Fruit fly (Drosophila melanogaster): ENCODE results near the gene Uck.

Gene Uck

DNA sequence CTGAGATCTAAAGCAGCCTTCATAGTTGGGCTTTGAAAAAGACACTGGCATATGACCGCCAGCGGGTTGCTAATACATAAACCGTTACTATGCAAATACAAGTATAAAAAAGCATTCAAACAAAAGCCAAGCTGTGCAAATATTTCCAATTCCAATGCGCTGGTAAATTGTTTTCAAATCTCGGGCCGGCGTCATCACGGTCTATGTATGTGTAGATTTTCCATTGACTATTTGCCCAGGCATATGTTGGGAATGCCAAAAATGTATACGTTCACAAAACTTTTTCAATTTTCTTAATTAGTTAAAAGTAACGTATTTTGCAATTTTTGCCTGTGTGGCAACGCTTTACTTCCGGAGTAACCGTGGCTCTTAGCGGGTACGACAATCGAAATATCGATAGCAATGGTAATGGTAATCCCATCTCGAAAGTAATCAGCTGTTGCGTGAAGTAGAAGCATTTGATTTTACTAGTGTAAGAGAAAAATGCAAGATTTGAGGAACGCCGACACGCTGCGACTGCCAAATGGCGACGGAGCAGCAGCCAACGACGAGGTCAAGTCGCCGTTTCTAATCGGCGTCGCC is at the start of gene Uck, which contains the start of gene CG34290:
Gene Uck (plus strand): TSS at position 405 of the 582 bp plus-strand sequence.
Gene CG34290 (minus strand): TSS at position 51 of the 582 bp plus-strand sequence.
- peak; percentile 3 to 29 for TF ChIP-seq CTCF (optimal IDR thresholded peaks at IDR 0.05)
- TF ChIP-seq CG8478 (optimal IDR thresholded peaks at IDR 0.05) = no peak

- peak; percentile 37 to 45 for TF ChIP-seq CTCF (optimal IDR thresholded peaks at IDR 0.05)
- TF ChIP-seq CG8478 (optimal IDR thresholded peaks at IDR 0.05) = no peak
These were observed 37.5 kb upstream of the Uck start, which contains the start of gene beta-PheRS for dm6 chr3R:24252494-24252893. Gene beta-PheRS (minus strand): TSS chr3R:24252679.

DNA sequence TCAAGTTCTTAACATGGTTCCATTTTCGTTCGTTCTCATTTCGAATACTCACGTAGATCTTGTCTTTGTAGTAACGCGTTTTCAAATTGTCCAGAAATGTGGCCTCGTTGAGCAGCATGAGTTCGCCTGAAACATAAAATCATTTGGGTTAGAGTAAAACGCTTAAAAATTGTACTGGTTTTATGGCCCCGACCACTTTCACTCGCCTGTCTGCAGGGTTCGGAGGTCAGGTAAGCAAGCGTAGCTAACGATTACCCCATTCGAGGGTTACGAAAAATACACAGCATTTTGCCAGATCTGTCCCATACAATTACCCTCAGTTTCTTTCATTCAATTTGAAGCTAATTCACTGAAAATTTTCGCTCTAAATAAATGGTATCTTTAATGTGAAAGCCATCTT is 31.6 kb upstream of the Uck start:
- TF ChIP-seq CG8478 (optimal IDR thresholded peaks at IDR 0.05) (no peak), CTCF (optimal IDR thresholded peaks at IDR 0.05) (no peak)

- TF ChIP-seq CG8478 (optimal IDR thresholded peaks at IDR 0.05) (no peak), CTCF (optimal IDR thresholded peaks at IDR 0.05) (no peak)
These were observed 30.5 kb upstream of the Uck start for dm6 chr3R:24259278-24260040.

DNA sequence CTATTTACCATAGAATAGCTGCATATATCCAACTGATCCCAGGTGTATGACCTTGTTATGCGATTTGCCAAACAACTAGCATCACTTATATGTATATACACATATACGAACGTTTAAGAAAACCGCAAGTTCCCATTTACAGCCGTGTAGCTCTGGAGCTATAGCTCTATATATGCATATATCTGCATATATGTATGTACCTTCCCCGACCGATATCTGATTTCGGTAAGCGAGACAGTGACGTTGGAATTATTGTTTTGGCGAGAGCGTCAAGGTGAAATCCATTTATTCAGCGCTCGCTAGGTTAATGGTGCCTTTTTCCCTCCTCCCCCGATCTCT is 30.0 kb upstream of the Uck start:
- TF ChIP-seq CTCF (optimal IDR thresholded peaks at IDR 0.05) (no peak), CG8478 (optimal IDR thresholded peaks at IDR 0.05) (no peak)

DNA sequence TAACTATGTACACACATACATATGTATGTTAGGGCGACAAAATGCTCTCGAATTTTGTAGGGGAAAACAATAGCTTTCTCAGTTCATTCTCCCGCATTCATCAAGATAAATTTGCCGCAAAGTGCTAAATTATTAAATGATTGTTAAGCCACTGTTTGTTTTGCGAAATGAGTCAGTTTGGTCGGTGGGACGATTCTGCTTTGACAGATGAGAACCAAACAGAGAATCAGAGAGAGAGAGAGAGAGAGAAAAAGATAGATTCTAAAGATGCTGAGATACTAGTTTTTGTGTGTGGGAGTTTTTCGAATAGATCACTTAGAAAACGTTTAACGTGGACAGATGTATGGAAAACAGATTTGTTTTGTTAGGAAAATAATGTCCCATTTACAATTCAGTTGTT is 29.6 kb upstream of the Uck start:
- TF ChIP-seq CTCF (optimal IDR thresholded peaks at IDR 0.05) (no peak), CG8478 (optimal IDR thresholded peaks at IDR 0.05) (no peak)

DNA sequence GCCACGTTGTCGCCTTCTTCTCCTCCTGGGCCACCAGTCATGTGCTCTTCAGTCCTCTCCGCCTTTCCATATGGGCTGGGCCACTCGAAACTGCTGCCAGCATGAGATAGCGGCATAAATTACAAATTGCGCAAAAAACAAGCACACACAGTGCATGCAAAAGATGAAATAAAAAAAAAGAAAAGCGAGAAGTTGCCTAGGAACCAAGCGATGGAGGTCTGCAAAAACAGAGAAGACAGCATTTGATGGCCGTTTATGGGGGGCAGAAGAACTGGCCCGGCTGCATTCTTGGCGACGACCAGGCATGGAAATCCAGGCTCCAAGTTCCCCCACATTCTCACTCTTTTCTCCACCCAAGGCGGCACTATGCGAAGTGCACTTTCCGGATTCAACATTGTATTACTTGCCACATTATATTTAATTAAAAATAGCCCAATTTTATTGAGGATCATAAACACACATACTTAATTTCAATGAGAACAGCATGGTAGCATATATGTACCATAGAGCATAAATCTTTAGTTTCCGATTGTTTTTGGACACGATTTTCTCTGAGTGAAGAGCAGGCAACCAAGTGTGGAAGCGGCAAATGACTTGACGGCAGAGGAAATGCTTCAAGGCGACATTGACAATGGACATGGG is 28.5 kb upstream of the Uck start:
- TF ChIP-seq CG8478 (optimal IDR thresholded peaks at IDR 0.05) (no peak), CTCF (optimal IDR thresholded peaks at IDR 0.05) (no peak)

DNA sequence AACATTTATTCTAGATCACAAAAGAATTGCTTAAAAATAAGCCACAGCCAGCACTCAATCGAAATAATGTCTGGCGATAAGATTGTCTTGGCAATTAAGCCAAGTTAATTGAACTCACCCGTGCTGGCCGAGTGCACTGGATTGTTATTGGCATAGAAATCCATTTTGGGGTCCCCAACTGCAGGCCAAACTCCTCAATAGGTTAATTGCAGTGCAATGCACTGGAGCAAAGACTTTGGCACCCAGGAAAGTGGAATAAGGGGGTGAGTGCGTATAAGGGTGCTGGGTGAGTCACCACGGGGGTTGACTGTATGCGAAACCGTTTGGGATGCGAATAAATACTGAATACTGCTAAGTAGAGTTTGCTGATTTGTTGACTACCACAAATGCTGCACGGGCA is 27.0 kb upstream of the Uck start:
- no peak for TF ChIP-seq CG8478 (optimal IDR thresholded peaks at IDR 0.05)
- TF ChIP-seq CTCF (optimal IDR thresholded peaks at IDR 0.05) = no peak

DNA sequence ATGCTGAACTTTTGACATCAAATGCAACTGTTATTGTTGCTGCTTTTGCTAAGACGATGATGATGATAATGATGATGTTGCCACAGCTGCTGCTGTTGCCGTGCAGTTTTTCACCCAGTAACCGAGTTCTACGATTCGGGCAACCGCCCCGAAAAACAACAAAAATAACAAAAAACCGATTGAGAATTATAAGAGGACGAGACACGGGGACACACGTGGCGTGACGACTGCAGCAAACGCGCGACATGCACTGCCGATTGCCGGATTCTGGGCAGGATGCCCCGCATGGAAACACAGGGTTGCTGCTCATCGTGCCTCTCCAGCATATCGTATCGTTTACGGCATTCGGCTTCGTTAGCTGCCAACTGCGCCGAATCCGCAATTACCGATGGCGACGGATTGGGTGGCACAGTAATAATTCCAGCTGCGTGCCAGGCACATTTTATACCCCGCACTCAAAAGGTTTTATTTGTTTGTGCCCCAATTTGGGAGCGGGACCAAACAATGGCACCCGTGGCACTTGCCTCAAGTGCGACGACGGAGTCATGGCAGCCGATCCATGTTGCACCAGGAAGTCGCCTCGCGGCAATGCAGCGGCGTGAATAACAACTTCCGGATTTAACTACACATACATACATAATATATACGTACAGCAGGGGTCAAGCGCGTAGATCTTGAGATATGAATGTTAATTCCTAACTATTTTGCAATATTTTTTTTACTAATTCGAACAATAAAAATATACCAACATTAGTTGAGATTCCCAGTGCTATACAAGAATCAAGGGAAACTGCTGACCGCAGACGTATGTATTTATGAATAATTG is 26.2 kb upstream of the Uck start:
- TF ChIP-seq CTCF (optimal IDR thresholded peaks at IDR 0.05) = no peak
- no peak for TF ChIP-seq CG8478 (optimal IDR thresholded peaks at IDR 0.05)

DNA sequence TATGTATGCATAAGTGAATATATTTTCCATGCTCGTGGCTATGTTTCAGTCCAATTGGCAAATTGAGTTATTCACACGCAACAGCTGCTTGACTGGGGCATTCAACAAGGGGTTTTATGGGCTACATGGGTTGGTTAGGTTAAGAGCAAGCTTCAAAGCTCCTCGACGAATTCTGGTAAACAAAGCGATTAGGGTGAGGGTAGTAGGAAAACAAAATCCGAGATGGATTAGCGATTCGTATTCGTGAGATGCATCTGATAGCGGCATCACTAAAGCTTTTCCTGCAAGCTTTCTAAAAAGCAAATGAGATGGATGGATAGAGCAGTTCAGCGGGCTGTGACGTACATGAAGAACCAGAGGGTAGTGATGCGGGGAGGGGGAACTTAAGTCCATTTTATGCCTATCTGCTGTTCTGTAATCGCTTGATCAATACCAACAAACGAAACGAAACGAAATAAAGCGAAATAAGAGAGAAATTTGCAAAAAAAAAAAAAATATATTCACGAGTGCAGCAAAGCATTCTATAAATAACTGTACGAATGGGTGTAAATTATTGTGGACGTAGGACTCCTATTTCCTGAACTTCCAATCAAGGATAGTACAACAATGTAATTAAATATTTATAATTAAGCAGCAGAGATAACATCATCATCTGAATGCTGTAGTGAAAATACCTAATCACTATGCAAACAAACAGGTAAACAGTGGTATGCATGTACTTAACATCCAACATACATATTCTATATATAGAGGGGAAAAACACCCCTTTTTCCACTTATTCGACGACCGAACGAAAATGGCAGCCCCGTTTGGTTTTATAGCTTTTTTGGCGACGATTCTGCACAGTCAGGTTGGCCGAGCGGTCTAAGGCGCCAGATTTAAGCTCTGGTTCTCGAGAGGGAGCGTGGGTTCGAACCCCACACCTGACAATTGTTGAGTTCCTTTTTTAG is 25.3 kb upstream of the Uck start:
- TF ChIP-seq CTCF (optimal IDR thresholded peaks at IDR 0.05) (no peak), CG8478 (optimal IDR thresholded peaks at IDR 0.05) (no peak)

dm6 chr3R:24266786-24267579 is 23.0 kb upstream of the Uck start:
- no peak for TF ChIP-seq CTCF (optimal IDR thresholded peaks at IDR 0.05)
- TF ChIP-seq CG8478 (optimal IDR thresholded peaks at IDR 0.05) = no peak

dm6 chr3R:24267580-24268202 is 22.3 kb upstream of the Uck start:
- no peak for TF ChIP-seq CTCF (optimal IDR thresholded peaks at IDR 0.05)
- TF ChIP-seq CG8478 (optimal IDR thresholded peaks at IDR 0.05) = no peak

- TF ChIP-seq CTCF (optimal IDR thresholded peaks at IDR 0.05) (no peak), CG8478 (optimal IDR thresholded peaks at IDR 0.05) (no peak)
These were observed 21.7 kb upstream of the Uck start for dm6 chr3R:24268293-24268692.
